Worm (Caenorhabditis elegans): ENCODE results near the gene K08D8.11.

- TF ChIP-seq sptf-1 (tag; optimal IDR thresholded peaks at IDR 0.05), result no peak
- TF ChIP-seq snpc-4 (tag; optimal IDR thresholded peaks at IDR 0.05), result no peak
- no peak for TF ChIP-seq unc-62 (GFP tag; optimal IDR thresholded peaks at IDR 0.05)
Observed at ce11 chrIV:12898823-12899222, 3.7 kb downstream of the K08D8.11 start.
